Fruit fly (Drosophila melanogaster) Kc167 (cell line): Measurements from ENCODE around the gene Abp1.

Experiments
- Myc ChIP-seq: fragments of >200 bp; optimal IDR thresholded peaks from 2 replicates; lab custom pipeline; 2017; ENCODE audit warnings: missing external identifiers
- Sin3A ChIP-seq: fragments of >200 bp; optimal IDR thresholded peaks from 2 replicates; lab custom pipeline; 2018; ENCODE audit warnings: missing external identifiers
- psq ChIP-seq: fragments of >200 bp; optimal IDR thresholded peaks from 2 replicates; lab custom pipeline; 2017; ENCODE audit warnings: missing external identifiers
- ttk ChIP-seq: sonication (Bioruptor generic); optimal IDR thresholded peaks from 2 replicates; lab custom pipeline; 2017; ENCODE audit warnings: missing external identifiers

dm6 chr3L:13479204-13479600 lies 6.9 kb downstream of the Abp1 start:
- TF ChIP-seq ttk = no peak
- TF ChIP-seq psq (lab: Kevin White, UChicago) = no peak
- TF ChIP-seq Sin3A (lab: Kevin White, UChicago) = no peak
- no peak for TF ChIP-seq Myc (lab: Kevin White, UChicago)
